Worm (Caenorhabditis elegans): Measurements from ENCODE around the gene ulp-1.

DNA sequence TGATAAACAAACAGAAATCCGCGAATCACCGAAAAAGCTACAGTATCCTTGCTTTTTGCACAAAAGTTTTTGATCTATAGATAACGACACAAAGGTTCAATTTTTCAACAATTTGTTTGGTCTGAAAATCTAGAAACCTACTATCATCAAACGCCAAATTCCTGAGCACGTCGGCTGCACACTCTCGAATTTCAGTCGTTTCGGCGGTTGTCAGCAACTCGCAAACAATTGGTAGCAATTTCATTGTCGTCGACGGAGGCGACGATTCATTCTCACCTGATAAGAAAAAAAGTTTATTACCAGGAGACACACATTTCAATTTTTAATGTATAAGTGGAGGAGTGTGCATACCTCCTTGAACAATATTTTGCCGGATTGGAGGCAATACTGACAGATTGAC lies 23.7 kb downstream of the ulp-1 start:
- TF ChIP-seq lsy-2 (tag; optimal IDR thresholded peaks at IDR 0.05) (no peak), nhr-28 (tag; optimal IDR thresholded peaks at IDR 0.05) (no peak), nhr-77 (tag; optimal IDR thresholded peaks at IDR 0.05) (no peak), lin-15B (tag; optimal IDR thresholded peaks at IDR 0.05) (no peak), ces-1 (GFP tag; optimal IDR thresholded peaks at IDR 0.05) (no peak), lin-13 (GFP tag; optimal IDR thresholded peaks at IDR 0.05) (no peak), pax-3 (tag; optimal IDR thresholded peaks at IDR 0.05) (no peak), nhr-84 (tag; optimal IDR thresholded peaks at IDR 0.05) (no peak), ztf-11 (tag; optimal IDR thresholded peaks at IDR 0.05) (no peak)

Measured in whole organism, L1 larva.